Worm (Caenorhabditis elegans): Measurements from ENCODE around the gene try-5.

- no peak for TF ChIP-seq hlh-6 (tag; optimal IDR thresholded peaks at IDR 0.05)
- no peak for TF ChIP-seq tbx-2 (tag; optimal IDR thresholded peaks at IDR 0.05)
Measured at ce11 chrV:9352947-9353346, 6.1 kb downstream of the try-5 start, which contains the start of gene srx-46.

All from whole organism, late embryonic.